Worm (Caenorhabditis elegans) whole organism, L2 larva: ENCODE results near the gene sid-1.

Experiments used
- C34F6.9 ChIP-seq: fragments of 150-350 bp; optimal IDR thresholded peaks from 2 replicates; lab custom pipeline; 2014; ENCODE audit warnings: missing biosample characterization, missing genetic modification characterization
- F13H6.1 ChIP-seq: sonication (generic microtip); optimal IDR thresholded peaks from 2 replicates; lab custom pipeline; 2016; ENCODE audit warnings: missing genetic modification characterization, missing compliant biosample characterization
- R02D3.7 ChIP-seq: fragments of 150-350 bp; optimal IDR thresholded peaks from 2 replicates; lab custom pipeline; 2014; ENCODE audit warnings: missing biosample characterization, missing genetic modification characterization
- Y55F3AM.14 ChIP-seq: fragments of 200-800 bp; sonication (Bioruptor generic); optimal IDR thresholded peaks from 2 replicates; lab custom pipeline; 2018; ENCODE audit warnings: mild to moderate bottlenecking, missing genetic modification characterization, missing compliant biosample characterization
- ZK546.5 ChIP-seq: sonication (generic microtip); optimal IDR thresholded peaks from 2 replicates; lab custom pipeline; 2017; ENCODE audit warnings: missing biosample characterization, missing genetic modification characterization
- alr-1 ChIP-seq: fragments of 150-350 bp; optimal IDR thresholded peaks from 2 replicates; lab custom pipeline; 2014; ENCODE audit warnings: missing biosample characterization, missing genetic modification characterization
- aly-2 ChIP-seq: fragments of 150-350 bp; optimal IDR thresholded peaks from 2 replicates; lab custom pipeline; 2014; ENCODE audit warnings: missing biosample characterization, missing genetic modification characterization
- ama-1 ChIP-seq: fragments of 150-350 bp; optimal IDR thresholded peaks from 2 replicates; lab custom pipeline; 2018; ENCODE audit warnings: inconsistent platforms
- blmp-1 ChIP-seq: sonication (generic microtip); optimal IDR thresholded peaks from 2 replicates; lab custom pipeline; 2017; ENCODE audit warnings: missing genetic modification characterization, mild to moderate bottlenecking, missing compliant biosample characterization, antibody characterized with exemption, moderate library complexity; ENCODE audit not compliant: insufficient read depth
- ceh-16 ChIP-seq: fragments of 150-350 bp; optimal IDR thresholded peaks from 2 replicates; lab custom pipeline; 2014; ENCODE audit warnings: missing biosample characterization, missing genetic modification characterization
- ceh-82 ChIP-seq: fragments of 150-350 bp; optimal IDR thresholded peaks from 2 replicates; lab custom pipeline; 2014; ENCODE audit warnings: missing biosample characterization, missing genetic modification characterization
- crh-2 ChIP-seq: sonication (generic microtip); optimal IDR thresholded peaks from 2 replicates; lab custom pipeline; 2017; ENCODE audit warnings: missing biosample characterization, missing genetic modification characterization
- dmd-4 ChIP-seq: sonication (generic microtip); optimal IDR thresholded peaks from 2 replicates; lab custom pipeline; 2017; ENCODE audit warnings: missing biosample characterization, missing genetic modification characterization
- egl-27 ChIP-seq: sonication (generic microtip); optimal IDR thresholded peaks from 3 replicates; lab custom pipeline; 2017; ENCODE audit warnings: missing biosample characterization, missing genetic modification reagents, missing genetic modification characterization
- elt-1 ChIP-seq: fragments of 150-350 bp; optimal IDR thresholded peaks from 2 replicates; lab custom pipeline; 2014; ENCODE audit warnings: missing biosample characterization, missing genetic modification characterization
- elt-3 ChIP-seq: sonication (generic microtip); optimal IDR thresholded peaks from 2 replicates; lab custom pipeline; 2017; ENCODE audit warnings: missing biosample characterization, missing genetic modification characterization
- fos-1 ChIP-seq: fragments of 150-350 bp; optimal IDR thresholded peaks from 2 replicates; lab custom pipeline; 2014; ENCODE audit warnings: missing biosample characterization, missing genetic modification characterization
- gmeb-1 ChIP-seq: fragments of 150-350 bp; optimal IDR thresholded peaks from 2 replicates; lab custom pipeline; 2014; ENCODE audit warnings: missing biosample characterization, missing genetic modification characterization
- lin-11 ChIP-seq: fragments of 150-350 bp; sonication (generic microtip); optimal IDR thresholded peaks from 2 replicates; lab custom pipeline; 2014; ENCODE audit warnings: missing biosample characterization, missing genetic modification characterization, inconsistent platforms, mixed read lengths
- lin-13 ChIP-seq: fragments of 150-350 bp; optimal IDR thresholded peaks from 2 replicates; lab custom pipeline; 2014; ENCODE audit warnings: missing biosample characterization, missing genetic modification reagents, missing genetic modification characterization
- lin-39 ChIP-seq: fragments of 150-350 bp; optimal IDR thresholded peaks from 2 replicates; lab custom pipeline; 2014; ENCODE audit warnings: missing biosample characterization, missing genetic modification reagents, missing genetic modification characterization
- lsy-2 ChIP-seq, 2 experiments: fragments of 150-350 bp in 1 of 2; sonication (generic microtip) in 1 of 2; optimal IDR thresholded peaks; 2 replicates each; lab custom pipeline; 2014 to 2017; ENCODE audit warnings: missing biosample characterization in 2 of 2, missing genetic modification characterization in 2 of 2
- mab-5 ChIP-seq: fragments of 150-350 bp; optimal IDR thresholded peaks from 2 replicates; lab custom pipeline; 2014; ENCODE audit warnings: missing biosample characterization, missing genetic modification characterization
- mbf-1 ChIP-seq: sonication (generic microtip); optimal IDR thresholded peaks from 2 replicates; lab custom pipeline; 2017; ENCODE audit warnings: missing biosample characterization, missing genetic modification characterization
- mdl-1 ChIP-seq, 2 experiments: fragments of 150-350 bp in 1 of 2; sonication (generic microtip) in 1 of 2; optimal IDR thresholded peaks; 2 replicates each; lab custom pipeline; 2017; ENCODE audit warnings: missing biosample characterization in 2 of 2, missing genetic modification characterization in 2 of 2
- nhr-10 ChIP-seq: sonication (generic microtip); optimal IDR thresholded peaks from 2 replicates; lab custom pipeline; 2017; ENCODE audit warnings: missing biosample characterization, missing genetic modification characterization
- nhr-11 ChIP-seq: fragments of 150-350 bp; optimal IDR thresholded peaks from 2 replicates; lab custom pipeline; 2014; ENCODE audit warnings: missing biosample characterization, missing genetic modification characterization
- nhr-12 ChIP-seq: fragments of 150-350 bp; optimal IDR thresholded peaks from 2 replicates; lab custom pipeline; 2014; ENCODE audit warnings: missing biosample characterization, missing genetic modification characterization
- nhr-129 ChIP-seq: fragments of 150-350 bp; optimal IDR thresholded peaks from 2 replicates; lab custom pipeline; 2014; ENCODE audit warnings: missing biosample characterization, missing genetic modification characterization
- nhr-21 ChIP-seq: fragments of 150-350 bp; optimal IDR thresholded peaks from 2 replicates; lab custom pipeline; 2014; ENCODE audit warnings: missing biosample characterization, missing genetic modification characterization
- nhr-23 ChIP-seq: fragments of 150-350 bp; optimal IDR thresholded peaks from 2 replicates; lab custom pipeline; 2014; ENCODE audit warnings: missing biosample characterization, missing genetic modification reagents, missing genetic modification characterization
- nhr-25 ChIP-seq: fragments of 150-350 bp; sonication (generic microtip); optimal IDR thresholded peaks from 3 replicates; lab custom pipeline; 2014; ENCODE audit warnings: missing biosample characterization, missing genetic modification characterization
- nhr-6 ChIP-seq: fragments of 150-350 bp; optimal IDR thresholded peaks from 2 replicates; lab custom pipeline; 2014; ENCODE audit warnings: missing biosample characterization, missing genetic modification characterization
- nhr-77 ChIP-seq: fragments of 150-350 bp; optimal IDR thresholded peaks from 2 replicates; lab custom pipeline; 2014; ENCODE audit warnings: missing biosample characterization, missing genetic modification characterization
- peb-1 ChIP-seq: fragments of 150-350 bp; optimal IDR thresholded peaks from 2 replicates; lab custom pipeline; 2014; ENCODE audit warnings: missing biosample characterization, missing genetic modification characterization
- sem-4 ChIP-seq: fragments of 150-350 bp; optimal IDR thresholded peaks from 2 replicates; lab custom pipeline; 2014; ENCODE audit warnings: missing biosample characterization, missing genetic modification reagents, missing genetic modification characterization
- skn-1 ChIP-seq: sonication (generic microtip); optimal IDR thresholded peaks from 2 replicates; lab custom pipeline; 2017; ENCODE audit warnings: missing biosample characterization, missing genetic modification characterization
- sma-3 ChIP-seq: sonication (generic microtip); optimal IDR thresholded peaks from 2 replicates; lab custom pipeline; 2016; ENCODE audit warnings: missing genetic modification reagents, missing genetic modification characterization, missing compliant biosample characterization
- sma-9 ChIP-seq, 2 experiments: fragments of 150-350 bp in 1 of 2; sonication (generic microtip) in 1 of 2; optimal IDR thresholded peaks; 2 replicates each; lab custom pipeline; 2014 to 2016; ENCODE audit warnings: missing genetic modification characterization in 2 of 2, mild to moderate bottlenecking in 1 of 2, missing biosample characterization in 1 of 2, missing compliant biosample characterization in 1 of 2, missing genetic modification reagents in 1 of 2, moderate library complexity in 1 of 2
- snpc-4 ChIP-seq: fragments of 150-350 bp; optimal IDR thresholded peaks from 2 replicates; lab custom pipeline; 2014; ENCODE audit warnings: missing biosample characterization, missing genetic modification characterization
- unc-39 ChIP-seq: fragments of 150-350 bp; optimal IDR thresholded peaks from 2 replicates; lab custom pipeline; 2014; ENCODE audit warnings: missing biosample characterization, missing genetic modification characterization
- unc-55 ChIP-seq: fragments of 150-350 bp; sonication (generic microtip); optimal IDR thresholded peaks from 3 replicates; lab custom pipeline; 2014; ENCODE audit warnings: missing biosample characterization, missing genetic modification reagents, missing genetic modification characterization
- unc-62 ChIP-seq: fragments of 150-350 bp; optimal IDR thresholded peaks from 2 replicates; lab custom pipeline; 2014; ENCODE audit warnings: missing biosample characterization, missing genetic modification reagents, missing genetic modification characterization
- zag-1 ChIP-seq: fragments of 150-350 bp; optimal IDR thresholded peaks from 2 replicates; lab custom pipeline; 2014; ENCODE audit warnings: missing biosample characterization, missing genetic modification characterization
- ztf-1 ChIP-seq: fragments of 200-800 bp; sonication (Bioruptor generic); conservative IDR thresholded peaks from 2 replicates; pipeline ENCODE4 v1.3.6; 2022; ENCODE audit warnings: missing genetic modification characterization, missing compliant biosample characterization
- ztf-11 ChIP-seq: sonication (generic microtip); optimal IDR thresholded peaks from 2 replicates; lab custom pipeline; 2017; ENCODE audit warnings: missing biosample characterization, missing genetic modification characterization
- ztf-4 ChIP-seq: fragments of 150-350 bp; optimal IDR thresholded peaks from 2 replicates; lab custom pipeline; 2014; ENCODE audit warnings: missing biosample characterization, missing genetic modification characterization

sid-1 gene

DNA sequence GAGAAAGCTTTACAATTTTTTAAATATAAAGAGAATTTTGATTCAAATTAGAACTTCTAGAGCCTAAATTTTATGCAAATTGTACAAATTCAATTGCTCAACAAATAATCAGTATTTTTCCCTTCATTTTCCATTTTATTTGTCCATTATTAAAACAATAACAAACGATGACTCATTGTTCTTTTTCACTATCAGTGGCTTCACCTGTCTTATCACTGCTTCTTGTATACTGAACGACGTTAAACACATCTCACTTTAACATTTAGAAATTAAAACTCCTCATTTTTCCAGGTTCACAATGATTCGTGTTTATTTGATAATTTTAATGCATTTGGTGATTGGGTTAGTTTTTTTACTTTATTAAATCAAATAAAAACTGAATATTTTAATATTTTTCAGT is at the start of gene sid-1:
Gene sid-1, plus strand, starts transcription at position 292 of the 400 bp plus-strand sequence.
- TF ChIP-seq ceh-16 (tag; lab: Kevin White, UChicago) (no peak), fos-1 (tag; lab: Kevin White, UChicago) (peak; percentile 80)
- TF ChIP-seq, all 48 proteins: peak for 1

DNA sequence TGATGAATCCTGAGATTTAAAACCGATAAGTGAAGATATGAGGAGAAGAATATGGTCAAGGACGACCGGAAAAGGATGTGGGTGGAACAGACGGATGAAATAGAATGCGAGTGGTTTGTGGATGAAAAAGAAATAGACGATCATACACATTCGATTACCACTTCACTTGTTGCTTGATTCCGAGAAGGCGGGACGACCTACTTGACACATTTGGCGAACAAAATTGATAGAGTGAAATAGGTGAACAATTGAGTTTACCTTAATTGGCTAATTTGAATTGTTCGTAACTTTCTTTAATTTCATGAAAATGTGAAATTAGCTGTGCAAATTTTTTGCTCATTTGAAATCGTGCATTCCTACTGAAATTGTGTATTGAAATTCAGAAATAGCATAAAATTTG is 47.7 kb upstream of the sid-1 start, which contains the start of gene Y58A7A.2:
Gene Y58A7A.2, minus strand, starts transcription at position 101 of the 400 bp plus-strand sequence.
- TF ChIP-seq skn-1 (tag; lab: Kevin White, UChicago) (no peak), C34F6.9 (tag; lab: Kevin White, UChicago) (no peak), crh-2 (tag; lab: Kevin White, UChicago) (no peak), ceh-16 (tag; lab: Kevin White, UChicago) (no peak), nhr-12 (tag; lab: Kevin White, UChicago) (no peak), unc-55 (GFP tag; lab: Kevin White, UChicago) (no peak), egl-27 (tag; lab: Kevin White, UChicago) (no peak), nhr-10 (no peak), F13H6.1 (tag; lab: Kevin White, UChicago) (no peak), dmd-4 (tag; lab: Kevin White, UChicago) (no peak), mdl-1 (tag; optimal IDR thresholded peaks at IDR 0.05; lab: Kevin White, UChicago) (no peak), unc-39 (tag; lab: Kevin White, UChicago) (no peak)

DNA sequence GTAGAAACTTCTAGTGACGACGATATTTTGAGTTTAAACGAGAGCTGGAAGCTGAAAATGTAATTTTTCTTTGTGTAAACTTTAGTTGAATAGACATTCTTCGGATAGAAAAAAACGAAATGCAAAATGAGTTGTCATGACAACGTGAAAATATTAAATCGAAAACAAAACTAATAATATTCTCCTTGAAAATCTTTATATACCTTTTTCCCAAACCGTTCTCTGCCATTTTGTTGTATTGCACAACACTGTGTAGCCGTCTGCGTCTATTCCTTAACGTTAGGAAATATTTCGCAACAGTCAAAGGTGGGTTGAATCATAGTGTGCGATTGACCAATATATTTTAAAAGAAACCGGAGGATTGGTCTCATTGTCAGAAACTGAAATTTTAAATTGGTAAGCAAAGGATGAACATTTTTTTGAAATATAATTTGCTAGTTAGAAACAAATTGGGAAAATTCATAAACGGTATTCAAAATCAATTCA is 38.9 kb upstream of the sid-1 start, which contains the start of gene Y58A7A.3:
Gene Y58A7A.3, minus strand, starts transcription at position 51 of the 486 bp plus-strand sequence.
- TF ChIP-seq aly-2 (tag; lab: Kevin White, UChicago) (no peak), gmeb-1 (peak; percentile 9), sma-3 (GFP tag; lab: Kevin White, UChicago) (peak; percentile 43), elt-3 (tag; lab: Kevin White, UChicago) (no peak), unc-39 (tag; lab: Kevin White, UChicago) (no peak), ama-1 (lab: Kevin White, UChicago) (no peak), egl-27 (tag; lab: Kevin White, UChicago) (no peak), crh-2 (tag; lab: Kevin White, UChicago) (peak; percentile 38), F13H6.1 (tag; lab: Kevin White, UChicago) (peak; percentile 17), lin-13 (GFP tag; lab: Kevin White, UChicago) (no peak), ztf-4 (tag; lab: Kevin White, UChicago) (no peak), mab-5 (tag; lab: Kevin White, UChicago) (no peak), peb-1 (tag; lab: Kevin White, UChicago) (no peak), alr-1 (tag; lab: Kevin White, UChicago) (no peak), sma-9 (GFP tag; optimal IDR thresholded peaks at IDR 0.05; lab: Kevin White, UChicago) (peak; percentile 33), sma-9 (tag; optimal IDR thresholded peaks at IDR 0.05; lab: Kevin White, UChicago) (no peak), R02D3.7 (tag; lab: Kevin White, UChicago) (no peak), ztf-1 (GFP tag; lab: Robert Waterston, UW) (no peak), fos-1 (tag; lab: Kevin White, UChicago) (peak; percentile 87), skn-1 (tag; lab: Kevin White, UChicago) (no peak), blmp-1 (tag; lab: Kevin White, UChicago) (no peak), nhr-23 (tag; lab: Kevin White, UChicago) (no peak), elt-1 (tag; lab: Kevin White, UChicago) (no peak), ZK546.5 (tag; lab: Kevin White, UChicago) (no peak), nhr-25 (tag; lab: Kevin White, UChicago) (peak; percentile 57), nhr-10 (no peak), nhr-12 (tag; lab: Kevin White, UChicago) (no peak), sem-4 (tag; lab: Kevin White, UChicago) (no peak), lin-39 (tag; lab: Kevin White, UChicago) (no peak), snpc-4 (tag; lab: Kevin White, UChicago) (no peak), nhr-21 (tag; lab: Kevin White, UChicago) (no peak), unc-62 (GFP tag; lab: Kevin White, UChicago) (no peak), zag-1 (no peak), lin-11 (tag; lab: Kevin White, UChicago) (no peak), ceh-82 (tag; lab: Kevin White, UChicago) (no peak), nhr-129 (peak; percentile 100), ceh-16 (tag; lab: Kevin White, UChicago) (no peak), dmd-4 (tag; lab: Kevin White, UChicago) (no peak), Y55F3AM.14 (no peak), nhr-77 (tag; lab: Kevin White, UChicago) (no peak), nhr-11 (no peak), mbf-1 (no peak), unc-55 (GFP tag; lab: Kevin White, UChicago) (peak; percentile 50), C34F6.9 (tag; lab: Kevin White, UChicago) (peak; percentile 62), nhr-6 (tag; lab: Kevin White, UChicago) (no peak), lsy-2 (tag; optimal IDR thresholded peaks at IDR 0.05; lab: Kevin White, UChicago) (peak in 1 of 2 experiments; percentile 31), ztf-11 (tag; lab: Kevin White, UChicago) (no peak)
- TF ChIP-seq, all 48 proteins: peak for 11
